Fruit fly (Drosophila melanogaster) whole organism, embryonic: ENCODE data around the gene CG43902.
A peak's percentile ranks its signal among the peaks of the same experiment; 100 is the strongest.

Experiments
- Adf1 ChIP-seq: fragments of 200-800 bp; sonication (Bioruptor generic); IDR thresholded peaks from 2 replicates; pipeline ENCODE4 v1.3.6; 2022; ENCODE audit warnings: missing biosample characterization, missing genetic modification characterization
- CG12219 ChIP-seq: fragments of 200-800 bp; sonication (Bioruptor generic); optimal IDR thresholded peaks from 3 replicates; lab custom pipeline; 2018; ENCODE audit warnings: missing biosample characterization, mild to moderate bottlenecking, missing genetic modification characterization
- CG15269 ChIP-seq: fragments of 200-800 bp; sonication (Bioruptor generic); optimal IDR thresholded peaks from 2 replicates; lab custom pipeline; 2018; ENCODE audit warnings: missing biosample characterization, mild to moderate bottlenecking, missing genetic modification characterization, moderate library complexity
- CG3281 ChIP-seq: fragments of 200-800 bp; sonication (Bioruptor generic); optimal IDR thresholded peaks from 3 replicates; lab custom pipeline; 2017; ENCODE audit warnings: missing biosample characterization, mild to moderate bottlenecking, missing genetic modification characterization
- CG7839 ChIP-seq: fragments of 200-800 bp; sonication (Bioruptor generic); optimal IDR thresholded peaks from 3 replicates; lab custom pipeline; 2018; ENCODE audit warnings: missing biosample characterization, mild to moderate bottlenecking, missing genetic modification characterization, moderate library complexity
- Drgx ChIP-seq: fragments of 200-800 bp; sonication (Bioruptor generic); IDR thresholded peaks from 2 replicates; pipeline ENCODE4 v1.3.6; 2022; ENCODE audit warnings: missing biosample characterization, missing genetic modification characterization
- Meics ChIP-seq: fragments of 200-800 bp; sonication (Bioruptor generic); optimal IDR thresholded peaks from 2 replicates; lab custom pipeline; 2017; ENCODE audit warnings: missing biosample characterization, mild to moderate bottlenecking, missing genetic modification characterization
- Ptx1 ChIP-seq: fragments of 200-800 bp; sonication (Bioruptor generic); IDR thresholded peaks from 2 replicates; pipeline ENCODE4 v1.3.6; 2022; ENCODE audit warnings: missing biosample characterization, missing genetic modification characterization
- dan ChIP-seq: fragments of 200-800 bp; sonication (Bioruptor generic); IDR thresholded peaks from 2 replicates; pipeline ENCODE4 v1.3.6; 2022; ENCODE audit warnings: missing biosample characterization, missing genetic modification characterization
- dmrt99B ChIP-seq: fragments of 200-800 bp; sonication (Bioruptor generic); optimal IDR thresholded peaks from 2 replicates; lab custom pipeline; 2018; ENCODE audit warnings: missing biosample characterization, mild to moderate bottlenecking, missing genetic modification characterization, moderate library complexity
- dysf ChIP-seq: fragments of 200-800 bp; sonication (Bioruptor generic); IDR thresholded peaks from 3 replicates; pipeline ENCODE4 v1.3.6; 2022; ENCODE audit warnings: missing biosample characterization, missing genetic modification characterization
- gem ChIP-seq: fragments of 200-800 bp; sonication (Bioruptor generic); optimal IDR thresholded peaks from 2 replicates; lab custom pipeline; 2019; ENCODE audit warnings: missing biosample characterization, mild to moderate bottlenecking, missing genetic modification characterization, moderate library complexity
- grau ChIP-seq: fragments of 200-800 bp; optimal IDR thresholded peaks from 3 replicates; lab custom pipeline; 2019; ENCODE audit warnings: missing biosample characterization, mild to moderate bottlenecking, missing genetic modification characterization, moderate library complexity
- lab ChIP-seq: fragments of 200-800 bp; sonication (Bioruptor generic); optimal IDR thresholded peaks from 3 replicates; lab custom pipeline; 2017; ENCODE audit warnings: missing biosample characterization, missing genetic modification characterization, mild to moderate bottlenecking, moderate library complexity, missing genetic modification reagents
- lmd ChIP-seq: fragments of 200-800 bp; sonication (Bioruptor generic); IDR thresholded peaks from 2 replicates; pipeline ENCODE4 v1.3.6; 2022; ENCODE audit warnings: missing biosample characterization, missing genetic modification characterization
- phol ChIP-seq: fragments of 200-800 bp; sonication (Bioruptor generic); optimal IDR thresholded peaks from 3 replicates; lab custom pipeline; 2018; ENCODE audit warnings: missing biosample characterization, mild to moderate bottlenecking, missing genetic modification characterization, moderate library complexity

CG43902 gene

dm6 chrX:10244763-10245162, 86.5 kb downstream of the CG43902 start (continued):
- no peak for TF ChIP-seq dan (GFP tag; lab: Robert Waterston, UW)
- TF ChIP-seq Adf1, result no peak
- peak; percentile 30; the same call in 1 of the 3 replicates for TF ChIP-seq dysf (GFP tag; lab: Robert Waterston, UW)
- 0 out of 2 replicates have a peak, but pooled peaks have one; percentile 7 for TF ChIP-seq Ptx1 (GFP tag; lab: Robert Waterston, UW)
- TF ChIP-seq lmd (GFP tag; lab: Robert Waterston, UW), result peak; percentile 27; the same call in 1 of the 2 replicates
- peak; percentile 27 for TF ChIP-seq Meics (GFP tag; lab: Kevin White, UChicago)
- peak; percentile 11 for TF ChIP-seq CG3281
- peak; percentile 14 for TF ChIP-seq CG15269 (tag; lab: Kevin White, UChicago)
- 0 out of 2 replicates have a peak, but pooled peaks have one; percentile 26 for TF ChIP-seq Drgx (GFP tag; lab: Robert Waterston, UW)
- TF ChIP-seq CG7839, result peak; percentile 7
- peak; percentile 8 for TF ChIP-seq dmrt99B (tag; lab: Kevin White, UChicago)
- TF ChIP-seq gem (tag; lab: Kevin White, UChicago), result peak; percentile 37
- TF ChIP-seq grau (tag; lab: Kevin White, UChicago), result peak; percentile 32
- TF ChIP-seq lab (GFP tag; lab: Kevin White, UChicago), result peak; percentile 12
- no peak for TF ChIP-seq CG12219 (GFP tag; lab: Kevin White, UChicago)
- TF ChIP-seq phol (tag; lab: Kevin White, UChicago), result peak; percentile 7
